Fruit fly (Drosophila melanogaster): Measurements from ENCODE around the gene CG14227.

dm6 chrX:19668405-19668804, 20.3 kb downstream of the CG14227 start:
- TF ChIP-seq Hr39 (GFP tag; optimal IDR thresholded peaks at IDR 0.05) (peak; percentile 100), svp (GFP tag) (peak; percentile 100), CG8632 (GFP tag; optimal IDR thresholded peaks at IDR 0.05) (peak; percentile 98), Sox15 (GFP tag; optimal IDR thresholded peaks at IDR 0.05) (peak; percentile 98), dsx (GFP tag; optimal IDR thresholded peaks at IDR 0.05; ENCODE audit: poor library complexity, severe bottlenecking) (peak; percentile 96), CG11762 (GFP tag; optimal IDR thresholded peaks at IDR 0.05; ENCODE audit: insufficient read depth) (peak; percentile 97), Ets96B (tag; optimal IDR thresholded peaks at IDR 0.05) (peak; percentile 96), CG11294 (GFP tag; IDR thresholded peaks at IDR 0.05) (peak; percentile 90), CG11902 (GFP tag; optimal IDR thresholded peaks at IDR 0.05) (peak; percentile 98), net (GFP tag; optimal IDR thresholded peaks at IDR 0.05) (peak; percentile 99), ss (GFP tag; optimal IDR thresholded peaks at IDR 0.05) (peak; percentile 97 to 98), dac (GFP tag; optimal IDR thresholded peaks at IDR 0.05) (peak; percentile 96), acj6 (GFP tag; optimal IDR thresholded peaks at IDR 0.05) (peak; percentile 99), CG32006 (GFP tag; optimal IDR thresholded peaks at IDR 0.05) (peak; percentile 97)
